Fruit fly (Drosophila melanogaster) S2 (cell line): ENCODE results near the gene Schip1.

Experiments
- CG8478 ChIP-seq: fragments of >200 bp; optimal IDR thresholded peaks from 2 replicates; lab custom pipeline; 2018
- CTCF ChIP-seq, 2 experiments: fragments of >200 bp; optimal IDR thresholded peaks; 2 replicates each; lab custom pipeline; 2018

DNA sequence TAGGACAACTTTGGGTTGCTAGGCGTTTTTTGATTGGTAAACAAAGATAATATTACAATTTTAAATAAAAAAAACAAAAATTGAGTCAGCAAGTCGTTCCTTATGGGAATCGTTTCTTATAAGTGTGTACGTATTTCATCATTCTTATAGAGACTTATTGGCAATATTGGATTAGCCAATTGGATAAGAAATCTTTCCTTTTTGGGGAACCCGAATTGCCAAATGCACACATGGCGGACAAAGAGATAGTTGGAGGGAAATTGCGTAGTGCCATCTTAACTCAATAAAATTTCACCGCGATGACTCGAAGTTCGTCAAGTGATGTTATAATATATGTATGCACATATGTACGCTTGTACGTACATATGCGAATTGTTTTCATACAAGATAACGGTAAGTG lies 39.6 kb downstream of the Schip1 start:
- TF ChIP-seq CG8478 (lab: Kevin White, UChicago) (no peak), CTCF (optimal IDR thresholded peaks at IDR 0.05; lab: Kevin White, UChicago) (no peak)
